Worm (Caenorhabditis elegans) whole organism, late embryonic: ENCODE measurements around the gene H37A05.2.

Experiments used
- F13H6.1 ChIP-seq: sonication (generic microtip); optimal IDR thresholded peaks from 2 replicates; lab custom pipeline; 2016; ENCODE audit warnings: missing genetic modification characterization, missing compliant biosample characterization
- K09A11.1 ChIP-seq: sonication (generic microtip); optimal IDR thresholded peaks from 2 replicates; lab custom pipeline; 2017; ENCODE audit warnings: antibody characterized with exemption, mild to moderate bottlenecking, missing genetic modification characterization, missing compliant biosample characterization; ENCODE audit not compliant: insufficient read depth
- T23F11.4 ChIP-seq: fragments of 200-800 bp; sonication (Bioruptor generic); optimal IDR thresholded peaks from 2 replicates; lab custom pipeline; 2018; ENCODE audit warnings: mild to moderate bottlenecking, missing genetic modification characterization, missing compliant biosample characterization
- Y22D7AL.16 ChIP-seq: sonication (generic microtip); optimal IDR thresholded peaks from 2 replicates; lab custom pipeline; 2016; ENCODE audit warnings: missing genetic modification characterization, missing compliant biosample characterization
- ahr-1 ChIP-seq: sonication (generic microtip); optimal IDR thresholded peaks from 2 replicates; lab custom pipeline; 2016; ENCODE audit warnings: missing genetic modification characterization, missing compliant biosample characterization
- ama-1 ChIP-seq: fragments of 150-350 bp; optimal IDR thresholded peaks from 2 replicates; lab custom pipeline; 2014
- ceh-14 ChIP-seq: sonication (generic microtip); optimal IDR thresholded peaks from 2 replicates; lab custom pipeline; 2016; ENCODE audit warnings: missing genotype, missing genetic modification characterization, missing compliant biosample characterization
- ceh-18 ChIP-seq: sonication (generic microtip); optimal IDR thresholded peaks from 2 replicates; lab custom pipeline; 2016; ENCODE audit warnings: missing genetic modification characterization, missing compliant biosample characterization
- ceh-19 ChIP-seq: fragments of 200-800 bp; sonication (Bioruptor generic); optimal IDR thresholded peaks from 2 replicates; lab custom pipeline; 2018; ENCODE audit warnings: mild to moderate bottlenecking, missing genetic modification characterization, missing compliant biosample characterization
- ceh-22 ChIP-seq: sonication (generic microtip); optimal IDR thresholded peaks from 2 replicates; lab custom pipeline; 2017; ENCODE audit warnings: missing biosample characterization, missing genetic modification characterization
- ceh-24 ChIP-seq: sonication (generic microtip); optimal IDR thresholded peaks from 2 replicates; lab custom pipeline; 2016; ENCODE audit warnings: mild to moderate bottlenecking, missing genetic modification characterization, missing compliant biosample characterization
- ceh-30 ChIP-seq: fragments of 150-350 bp; optimal IDR thresholded peaks from 2 replicates; lab custom pipeline; 2014; ENCODE audit warnings: missing biosample characterization, missing genetic modification characterization
- ceh-31 ChIP-seq: sonication (generic microtip); optimal IDR thresholded peaks from 2 replicates; lab custom pipeline; 2016; ENCODE audit warnings: missing genetic modification characterization, missing compliant biosample characterization
- che-1 ChIP-seq: sonication (generic microtip); optimal IDR thresholded peaks from 2 replicates; lab custom pipeline; 2016; ENCODE audit warnings: mild to moderate bottlenecking, missing genetic modification characterization, missing compliant biosample characterization
- dmd-4 ChIP-seq: sonication (generic microtip); optimal IDR thresholded peaks from 2 replicates; lab custom pipeline; 2016; ENCODE audit warnings: borderline replicate concordance, missing genetic modification characterization, missing compliant biosample characterization
- dve-1 ChIP-seq: sonication (generic microtip); optimal IDR thresholded peaks from 2 replicates; lab custom pipeline; 2017; ENCODE audit warnings: antibody characterized with exemption, mild to moderate bottlenecking, missing genetic modification characterization, missing compliant biosample characterization
- elt-4 ChIP-seq: sonication (generic microtip); optimal IDR thresholded peaks from 2 replicates; lab custom pipeline; 2016; ENCODE audit warnings: missing genetic modification characterization, missing compliant biosample characterization
- fax-1 ChIP-seq: sonication (generic microtip); optimal IDR thresholded peaks from 2 replicates; lab custom pipeline; 2016; ENCODE audit warnings: missing genotype, missing genetic modification characterization, missing compliant biosample characterization
- hlh-13 ChIP-seq: fragments of 200-800 bp; sonication (Bioruptor generic); optimal IDR thresholded peaks from 2 replicates; lab custom pipeline; 2018; ENCODE audit warnings: mild to moderate bottlenecking, missing genetic modification characterization, missing compliant biosample characterization
- hlh-15 ChIP-seq: sonication (generic microtip); optimal IDR thresholded peaks from 2 replicates; lab custom pipeline; 2016; ENCODE audit warnings: missing genetic modification characterization, missing compliant biosample characterization
- hlh-8 ChIP-seq: sonication (generic microtip); optimal IDR thresholded peaks from 2 replicates; lab custom pipeline; 2016; ENCODE audit warnings: missing genotype, missing genetic modification characterization, missing compliant biosample characterization
- lim-6 ChIP-seq: sonication (generic microtip); optimal IDR thresholded peaks from 2 replicates; lab custom pipeline; 2016; ENCODE audit warnings: missing genetic modification characterization, missing compliant biosample characterization
- madf-2 ChIP-seq: sonication (generic microtip); optimal IDR thresholded peaks from 2 replicates; lab custom pipeline; 2017; ENCODE audit warnings: missing genetic modification characterization, missing compliant biosample characterization
- nfya-1 ChIP-seq: sonication (generic microtip); optimal IDR thresholded peaks from 2 replicates; lab custom pipeline; 2017; ENCODE audit warnings: missing genetic modification characterization, mild to moderate bottlenecking, missing compliant biosample characterization, antibody characterized with exemption, moderate library complexity
- nhr-11 ChIP-seq: fragments of 150-350 bp; optimal IDR thresholded peaks from 2 replicates; lab custom pipeline; 2014; ENCODE audit warnings: missing biosample characterization, missing genetic modification characterization
- npax-4 ChIP-seq: sonication (generic microtip); optimal IDR thresholded peaks from 2 replicates; lab custom pipeline; 2016; ENCODE audit warnings: missing genetic modification characterization, missing compliant biosample characterization
- odd-2 ChIP-seq: sonication (generic microtip); optimal IDR thresholded peaks from 2 replicates; lab custom pipeline; 2017; ENCODE audit warnings: antibody characterized with exemption, mild to moderate bottlenecking, missing genetic modification characterization, missing compliant biosample characterization
- pag-3 ChIP-seq: sonication (generic microtip); optimal IDR thresholded peaks from 2 replicates; lab custom pipeline; 2016; ENCODE audit warnings: missing compliant biosample characterization, missing genetic modification characterization, borderline replicate concordance
- pax-1 ChIP-seq: fragments of 150-350 bp; optimal IDR thresholded peaks from 2 replicates; lab custom pipeline; 2014; ENCODE audit warnings: missing biosample characterization, missing genetic modification characterization
- pha-2 ChIP-seq: sonication (generic microtip); optimal IDR thresholded peaks from 2 replicates; lab custom pipeline; 2017; ENCODE audit warnings: mild to moderate bottlenecking, missing genetic modification characterization, missing compliant biosample characterization
- pros-1 ChIP-seq: fragments of 150-350 bp; optimal IDR thresholded peaks from 2 replicates; lab custom pipeline; 2014; ENCODE audit warnings: missing biosample characterization, missing genetic modification reagents, missing genetic modification characterization
- ref-2 ChIP-seq: sonication (generic microtip); optimal IDR thresholded peaks from 2 replicates; lab custom pipeline; 2016; ENCODE audit warnings: missing genetic modification characterization, missing compliant biosample characterization
- sox-2 ChIP-seq: fragments of 200-800 bp; sonication (Bioruptor generic); IDR thresholded peaks from 2 replicates; pipeline ENCODE4 v1.3.6; 2022; ENCODE audit warnings: missing genetic modification reagents, missing genetic modification characterization, missing compliant biosample characterization
- sox-4 ChIP-seq: sonication (generic microtip); optimal IDR thresholded peaks from 2 replicates; lab custom pipeline; 2017; ENCODE audit warnings: mild to moderate bottlenecking, missing genetic modification characterization, inconsistent platforms, missing compliant biosample characterization
- ttx-3 ChIP-seq: sonication (generic microtip); optimal IDR thresholded peaks from 2 replicates; lab custom pipeline; 2016; ENCODE audit warnings: missing genetic modification reagents, missing genetic modification characterization, missing compliant biosample characterization
- unc-3 ChIP-seq, 2 experiments: fragments of 200-800 bp in 1 of 2; sonication (Bioruptor generic) in 1 of 2; sonication (generic microtip) in 1 of 2; conservative IDR thresholded peaks in 1 of 2; optimal IDR thresholded peaks in 1 of 2; 2 replicates each; pipeline versions ENCODE4 v1.3.6 to Lab custom; 2016 to 2022; ENCODE audit warnings: missing compliant biosample characterization in 2 of 2, missing genetic modification characterization in 2 of 2, missing genetic modification reagents in 1 of 2
- unc-42 ChIP-seq: sonication (generic microtip); optimal IDR thresholded peaks from 2 replicates; lab custom pipeline; 2016; ENCODE audit warnings: missing genotype, missing genetic modification characterization, missing compliant biosample characterization
- unc-55 ChIP-seq: sonication (generic microtip); optimal IDR thresholded peaks from 2 replicates; lab custom pipeline; 2017; ENCODE audit warnings: missing biosample characterization, missing genetic modification reagents, missing genetic modification characterization
- unc-86 ChIP-seq: sonication (generic microtip); optimal IDR thresholded peaks from 2 replicates; lab custom pipeline; 2016; ENCODE audit warnings: missing genetic modification characterization, missing compliant biosample characterization

The H37A05.2 gene

ce11 chrV:13613870-13614269, 20.2 kb downstream of the H37A05.2 start, which contains the start of gene F53F4.7:
TSS of gene F53F4.7 (minus strand) at chrV:13613970.
- TF ChIP-seq pros-1 (tag; lab: Kevin White, UChicago) (no peak), elt-4 (no peak), fax-1 (tag; lab: Kevin White, UChicago) (no peak), lim-6 (tag; lab: Kevin White, UChicago) (no peak), pax-1 (tag; lab: Kevin White, UChicago) (no peak), ceh-18 (tag; lab: Kevin White, UChicago) (no peak), sox-4 (tag; lab: Kevin White, UChicago) (no peak), K09A11.1 (tag; lab: Kevin White, UChicago) (no peak), ahr-1 (tag; lab: Kevin White, UChicago) (no peak), unc-3 (GFP tag; conservative IDR thresholded peaks at IDR 0.05; lab: Robert Waterston, UW) (no peak), unc-3 (tag; optimal IDR thresholded peaks at IDR 0.05; lab: Kevin White, UChicago) (no peak), hlh-13 (GFP tag; lab: Kevin White, UChicago) (no peak), hlh-15 (tag; lab: Kevin White, UChicago) (no peak), sox-2 (GFP tag; lab: Robert Waterston, UW) (no peak), ama-1 (no peak), F13H6.1 (tag; lab: Kevin White, UChicago) (no peak)

ce11 chrV:13611782-13612181, 22.3 kb downstream of the H37A05.2 start, which contains the start of gene spig-9:
TSS of gene spig-9 (minus strand) at chrV:13611882.
- TF ChIP-seq pha-2 (tag; lab: Kevin White, UChicago) (no peak), ceh-18 (tag; lab: Kevin White, UChicago) (no peak), ttx-3 (tag; lab: Kevin White, UChicago) (no peak), nhr-11 (no peak), lim-6 (tag; lab: Kevin White, UChicago) (no peak), T23F11.4 (no peak), unc-42 (tag; lab: Kevin White, UChicago) (no peak), npax-4 (tag; lab: Kevin White, UChicago) (no peak), nfya-1 (no peak)

ce11 chrV:13609806-13610205, 24.2 kb downstream of the H37A05.2 start:
- TF ChIP-seq sox-4 (tag; lab: Kevin White, UChicago) (no peak), ahr-1 (tag; lab: Kevin White, UChicago) (no peak)

- TF ChIP-seq unc-86: no peak
- no peak for TF ChIP-seq ceh-30
- no peak for TF ChIP-seq ceh-24 (tag; lab: Kevin White, UChicago)
- no peak for TF ChIP-seq ref-2 (tag; lab: Kevin White, UChicago)
- no peak for TF ChIP-seq sox-2 (GFP tag; lab: Robert Waterston, UW)
- no peak for TF ChIP-seq pag-3
Measured at ce11 chrV:13608486-13608885, 25.6 kb downstream of the H37A05.2 start.

- TF ChIP-seq dve-1 (tag; lab: Kevin White, UChicago) (no peak), ceh-19 (GFP tag; lab: Kevin White, UChicago) (no peak), ceh-22 (tag; lab: Kevin White, UChicago) (no peak), ref-2 (tag; lab: Kevin White, UChicago) (no peak), Y22D7AL.16 (no peak)
Measured at ce11 chrV:13606651-13607242, 27.3 kb downstream of the H37A05.2 start, which contains the start of gene fmo-4. TSS of gene fmo-4 (minus strand) at chrV:13606701.

ce11 chrV:13600882-13601281, 33.2 kb downstream of the H37A05.2 start, which contains the start of gene rdy-2:
TSS of gene rdy-2 (minus strand) at chrV:13600982.
- no peak for TF ChIP-seq odd-2
- TF ChIP-seq ceh-14 (tag; lab: Kevin White, UChicago): no peak
- TF ChIP-seq ceh-31 (tag; lab: Kevin White, UChicago): no peak
- TF ChIP-seq pha-2 (tag; lab: Kevin White, UChicago): no peak
- TF ChIP-seq che-1: no peak
- TF ChIP-seq hlh-8 (tag; lab: Kevin White, UChicago): no peak
- no peak for TF ChIP-seq madf-2 (tag; lab: Kevin White, UChicago)
- TF ChIP-seq unc-55 (GFP tag; lab: Kevin White, UChicago): no peak
- no peak for TF ChIP-seq pros-1 (tag; lab: Kevin White, UChicago)
- TF ChIP-seq dmd-4: no peak
